Worm (Caenorhabditis elegans): ENCODE data around the gene psmd-9.

- TF ChIP-seq elt-2 (tag; optimal IDR thresholded peaks at IDR 0.05) (no peak), lin-15B (tag; optimal IDR thresholded peaks at IDR 0.05) (no peak), nhr-237 (tag; optimal IDR thresholded peaks at IDR 0.05) (no peak), egl-27 (tag; optimal IDR thresholded peaks at IDR 0.05) (no peak), zag-1 (tag; optimal IDR thresholded peaks at IDR 0.05) (no peak), jun-1 (tag; optimal IDR thresholded peaks at IDR 0.05) (no peak), ceh-16 (tag; optimal IDR thresholded peaks at IDR 0.05) (no peak), R02D3.7 (tag; optimal IDR thresholded peaks at IDR 0.05) (no peak)
Observed at ce11 chrII:6858201-6858600, 43.7 kb upstream of the psmd-9 start, which contains the start of gene dnj-5.

All from whole organism, L3 larva.